Worm (Caenorhabditis elegans) whole organism, late embryonic: Measurements from ENCODE around the gene F22F7.8.

ENCODE experiments used
- F13H6.1 ChIP-seq: sonication (generic microtip); optimal IDR thresholded peaks from 2 replicates; lab custom pipeline; 2016; ENCODE audit warnings: missing genetic modification characterization, missing compliant biosample characterization
- K02D7.2 ChIP-seq: sonication (generic microtip); optimal IDR thresholded peaks from 2 replicates; lab custom pipeline; 2017; ENCODE audit warnings: mild to moderate bottlenecking, missing genetic modification characterization, missing compliant biosample characterization
- T23F11.4 ChIP-seq: fragments of 200-800 bp; sonication (Bioruptor generic); optimal IDR thresholded peaks from 2 replicates; lab custom pipeline; 2018; ENCODE audit warnings: mild to moderate bottlenecking, missing genetic modification characterization, missing compliant biosample characterization
- ceh-18 ChIP-seq: sonication (generic microtip); optimal IDR thresholded peaks from 2 replicates; lab custom pipeline; 2016; ENCODE audit warnings: missing genetic modification characterization, missing compliant biosample characterization
- ceh-19 ChIP-seq: fragments of 200-800 bp; sonication (Bioruptor generic); optimal IDR thresholded peaks from 2 replicates; lab custom pipeline; 2018; ENCODE audit warnings: mild to moderate bottlenecking, missing genetic modification characterization, missing compliant biosample characterization
- ceh-34 ChIP-seq: sonication (generic microtip); optimal IDR thresholded peaks from 2 replicates; lab custom pipeline; 2016; ENCODE audit warnings: mild to moderate bottlenecking, missing genetic modification characterization, missing compliant biosample characterization
- che-1 ChIP-seq: sonication (generic microtip); optimal IDR thresholded peaks from 2 replicates; lab custom pipeline; 2016; ENCODE audit warnings: mild to moderate bottlenecking, missing genetic modification characterization, missing compliant biosample characterization
- dve-1 ChIP-seq: sonication (generic microtip); optimal IDR thresholded peaks from 2 replicates; lab custom pipeline; 2017; ENCODE audit warnings: antibody characterized with exemption, mild to moderate bottlenecking, missing genetic modification characterization, missing compliant biosample characterization
- elt-2 ChIP-seq: sonication (generic microtip); optimal IDR thresholded peaks from 2 replicates; lab custom pipeline; 2016; ENCODE audit warnings: missing genetic modification reagents, missing genetic modification characterization, missing compliant biosample characterization
- eyg-1 ChIP-seq: sonication (generic microtip); optimal IDR thresholded peaks from 2 replicates; lab custom pipeline; 2016; ENCODE audit warnings: missing genotype, missing genetic modification characterization, missing compliant biosample characterization
- fax-1 ChIP-seq: sonication (generic microtip); optimal IDR thresholded peaks from 2 replicates; lab custom pipeline; 2016; ENCODE audit warnings: missing genotype, missing genetic modification characterization, missing compliant biosample characterization
- gmeb-2 ChIP-seq: sonication (generic microtip); optimal IDR thresholded peaks from 2 replicates; lab custom pipeline; 2016; ENCODE audit warnings: missing genetic modification characterization, inconsistent platforms, missing compliant biosample characterization
- hlh-6 ChIP-seq: sonication (generic microtip); optimal IDR thresholded peaks from 2 replicates; lab custom pipeline; 2016; ENCODE audit warnings: missing genotype, missing genetic modification characterization, missing compliant biosample characterization
- hlh-8 ChIP-seq: sonication (generic microtip); optimal IDR thresholded peaks from 2 replicates; lab custom pipeline; 2016; ENCODE audit warnings: missing genotype, missing genetic modification characterization, missing compliant biosample characterization
- mec-3 ChIP-seq: sonication (generic microtip); optimal IDR thresholded peaks from 2 replicates; lab custom pipeline; 2016; ENCODE audit warnings: borderline replicate concordance, missing genetic modification characterization, missing compliant biosample characterization
- nfya-1 ChIP-seq: sonication (generic microtip); optimal IDR thresholded peaks from 2 replicates; lab custom pipeline; 2017; ENCODE audit warnings: missing genetic modification characterization, mild to moderate bottlenecking, missing compliant biosample characterization, antibody characterized with exemption, moderate library complexity
- nhr-232 ChIP-seq: sonication (generic microtip); optimal IDR thresholded peaks from 2 replicates; lab custom pipeline; 2016; ENCODE audit warnings: missing genetic modification characterization, missing compliant biosample characterization
- npax-4 ChIP-seq: sonication (generic microtip); optimal IDR thresholded peaks from 2 replicates; lab custom pipeline; 2016; ENCODE audit warnings: missing genetic modification characterization, missing compliant biosample characterization
- pat-9 ChIP-seq: fragments of 200-800 bp; sonication (Bioruptor generic); optimal IDR thresholded peaks from 2 replicates; lab custom pipeline; 2018; ENCODE audit warnings: mild to moderate bottlenecking, missing genetic modification characterization, moderate library complexity, missing compliant biosample characterization
- pax-1 ChIP-seq: fragments of 150-350 bp; optimal IDR thresholded peaks from 2 replicates; lab custom pipeline; 2014; ENCODE audit warnings: missing biosample characterization, missing genetic modification characterization
- pha-4 ChIP-seq: fragments of 150-350 bp; optimal IDR thresholded peaks from 2 replicates; lab custom pipeline; 2018; ENCODE audit warnings: missing biosample characterization, missing genetic modification reagents, missing genetic modification characterization
- pqm-1 ChIP-seq: sonication (generic microtip); optimal IDR thresholded peaks from 2 replicates; lab custom pipeline; 2016; ENCODE audit warnings: missing genetic modification characterization, missing compliant biosample characterization
- ref-2 ChIP-seq: sonication (generic microtip); optimal IDR thresholded peaks from 2 replicates; lab custom pipeline; 2016; ENCODE audit warnings: missing genetic modification characterization, missing compliant biosample characterization
- sdc-2 ChIP-seq: sonication (generic microtip); optimal IDR thresholded peaks from 2 replicates; lab custom pipeline; 2016; ENCODE audit warnings: missing genotype, missing genetic modification characterization, missing compliant biosample characterization
- sox-2 ChIP-seq: fragments of 200-800 bp; sonication (Bioruptor generic); IDR thresholded peaks from 2 replicates; pipeline ENCODE4 v1.3.6; 2022; ENCODE audit warnings: missing genetic modification reagents, missing genetic modification characterization, missing compliant biosample characterization
- syd-9 ChIP-seq: sonication (generic microtip); optimal IDR thresholded peaks from 2 replicates; lab custom pipeline; 2016; ENCODE audit warnings: mild to moderate bottlenecking, missing genetic modification characterization, moderate library complexity, missing compliant biosample characterization
- tbx-2 ChIP-seq: sonication (generic microtip); optimal IDR thresholded peaks from 2 replicates; lab custom pipeline; 2016; ENCODE audit warnings: missing genetic modification characterization, missing compliant biosample characterization
- tbx-7 ChIP-seq: sonication (generic microtip); optimal IDR thresholded peaks from 2 replicates; lab custom pipeline; 2016; ENCODE audit warnings: missing genotype, missing genetic modification characterization, missing compliant biosample characterization
- ttx-3 ChIP-seq: sonication (generic microtip); optimal IDR thresholded peaks from 2 replicates; lab custom pipeline; 2016; ENCODE audit warnings: missing genetic modification reagents, missing genetic modification characterization, missing compliant biosample characterization
- unc-3 ChIP-seq, 2 experiments: fragments of 200-800 bp in 1 of 2; sonication (Bioruptor generic) in 1 of 2; sonication (generic microtip) in 1 of 2; conservative IDR thresholded peaks in 1 of 2; optimal IDR thresholded peaks in 1 of 2; 2 replicates each; pipeline versions ENCODE4 v1.3.6 to Lab custom; 2016 to 2022; ENCODE audit warnings: missing compliant biosample characterization in 2 of 2, missing genetic modification characterization in 2 of 2, missing genetic modification reagents in 1 of 2
- unc-42 ChIP-seq: sonication (generic microtip); optimal IDR thresholded peaks from 2 replicates; lab custom pipeline; 2016; ENCODE audit warnings: missing genotype, missing genetic modification characterization, missing compliant biosample characterization
- unc-55 ChIP-seq: sonication (generic microtip); optimal IDR thresholded peaks from 2 replicates; lab custom pipeline; 2017; ENCODE audit warnings: missing biosample characterization, missing genetic modification reagents, missing genetic modification characterization

F22F7.8 gene

ce11 chrV:2081894-2082293 lies 39.9 kb downstream of the F22F7.8 start:
- peak; percentile 16 for TF ChIP-seq hlh-8 (tag; lab: Kevin White, UChicago)
- no peak for TF ChIP-seq ceh-19

ce11 chrV:2081269-2081668 lies 40.5 kb downstream of the F22F7.8 start:
- TF ChIP-seq sox-2 (no peak), dve-1 (tag; lab: Kevin White, UChicago) (no peak), syd-9 (tag; lab: Kevin White, UChicago) (no peak), ref-2 (tag; lab: Kevin White, UChicago) (no peak), nfya-1 (tag; lab: Kevin White, UChicago) (no peak), nhr-232 (tag; lab: Kevin White, UChicago) (no peak), sdc-2 (tag; lab: Kevin White, UChicago) (no peak)

ce11 chrV:2076043-2076442 lies 45.7 kb downstream of the F22F7.8 start:
- TF ChIP-seq tbx-2 (tag; lab: Kevin White, UChicago) (no peak), unc-55 (GFP tag; lab: Kevin White, UChicago) (peak; percentile 50), eyg-1 (no peak), gmeb-2 (tag; lab: Kevin White, UChicago) (no peak), nhr-232 (tag; lab: Kevin White, UChicago) (no peak), ceh-18 (tag; lab: Kevin White, UChicago) (peak; percentile 17), K02D7.2 (no peak), ttx-3 (tag; lab: Kevin White, UChicago) (no peak), pqm-1 (no peak), unc-3 (GFP tag; conservative IDR thresholded peaks at IDR 0.05; lab: Robert Waterston, UW) (no peak), unc-3 (tag; optimal IDR thresholded peaks at IDR 0.05; lab: Kevin White, UChicago) (no peak)

- TF ChIP-seq che-1 (tag; lab: Kevin White, UChicago) (no peak), dve-1 (tag; lab: Kevin White, UChicago) (no peak), unc-42 (no peak), pax-1 (tag; lab: Kevin White, UChicago) (no peak), F13H6.1 (no peak), mec-3 (no peak), ceh-34 (no peak), npax-4 (tag; lab: Kevin White, UChicago) (no peak), fax-1 (tag; lab: Kevin White, UChicago) (no peak), sox-2 (no peak), ceh-19 (no peak), T23F11.4 (GFP tag; lab: Kevin White, UChicago) (no peak), pat-9 (no peak), pha-4 (tag; lab: Kevin White, UChicago) (no peak), pqm-1 (no peak), hlh-6 (tag; lab: Kevin White, UChicago) (no peak), tbx-7 (no peak), elt-2 (no peak)
These were observed 49.0 kb downstream of the F22F7.8 start, which contains the start of gene Y40B10A.9 for ce11 chrV:2072807-2073206. Y40B10A.9 (minus strand) TSS chrV:2072907.
